Fruit fly (Drosophila melanogaster): ENCODE measurements around the gene Txl.

DNA sequence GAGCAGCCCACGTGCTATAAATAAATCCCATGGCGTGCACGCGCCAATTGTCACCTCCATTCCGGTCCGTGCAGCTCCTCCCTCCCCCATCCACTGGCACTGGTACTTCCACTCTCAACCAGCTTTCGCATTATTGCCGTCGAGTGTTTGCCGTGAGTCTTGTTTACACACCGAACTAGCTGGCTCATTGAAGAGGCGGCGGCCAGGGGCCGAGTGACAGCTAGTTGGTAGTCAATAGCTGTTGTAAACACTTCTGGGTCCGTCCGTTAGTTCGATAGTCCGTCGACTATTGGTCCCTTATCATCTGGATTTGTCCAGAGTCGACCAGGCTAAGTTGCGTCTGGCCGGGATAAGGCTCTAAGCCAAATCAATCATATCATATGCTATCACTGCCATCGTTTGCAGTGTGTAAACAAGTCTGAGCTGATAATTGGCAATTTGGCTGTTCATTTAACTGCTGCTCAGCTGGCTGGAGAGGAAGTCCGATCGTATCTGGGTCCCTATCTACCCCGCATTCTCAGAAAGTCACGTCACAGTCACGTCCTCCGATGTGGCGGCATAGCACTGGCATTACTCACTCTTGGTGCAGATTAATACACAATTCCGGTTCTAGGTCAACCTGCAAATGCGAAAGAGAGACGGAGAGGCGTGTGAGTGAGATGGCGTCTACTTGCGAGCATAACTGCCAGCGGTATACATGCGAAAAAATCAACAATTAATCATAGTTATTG is 41.9 kb downstream of the Txl start:
- no peak for TF ChIP-seq insv (optimal IDR thresholded peaks at IDR 0.05)
- no peak for TF ChIP-seq h (optimal IDR thresholded peaks at IDR 0.05)
- TF ChIP-seq psq (optimal IDR thresholded peaks at IDR 0.05) = no peak
- no peak for TF ChIP-seq ttk (optimal IDR thresholded peaks at IDR 0.05)
- no peak for TF ChIP-seq Myc (optimal IDR thresholded peaks at IDR 0.05)
